Worm (Caenorhabditis elegans): ENCODE results near the gene ctbp-1.

Gene ctbp-1

ce11 chrX:5852113-5852512 lies 10.4 kb upstream of the ctbp-1 start:
- TF ChIP-seq dmd-4 (tag; optimal IDR thresholded peaks at IDR 0.05) (no peak), sma-3 (GFP tag; optimal IDR thresholded peaks at IDR 0.05) (no peak), ztf-1 (GFP tag; conservative IDR thresholded peaks at IDR 0.05) (no peak), peb-1 (tag; optimal IDR thresholded peaks at IDR 0.05) (no peak), C34F6.9 (tag; optimal IDR thresholded peaks at IDR 0.05) (no peak), nhr-23 (tag; optimal IDR thresholded peaks at IDR 0.05) (no peak), alr-1 (tag; optimal IDR thresholded peaks at IDR 0.05) (no peak), ZK546.5 (tag; optimal IDR thresholded peaks at IDR 0.05) (no peak), nhr-11 (tag; optimal IDR thresholded peaks at IDR 0.05) (no peak), lsy-2 (tag; optimal IDR thresholded peaks at IDR 0.05) (no peak), ama-1 (optimal IDR thresholded peaks at IDR 0.05) (no peak), gmeb-1 (tag; optimal IDR thresholded peaks at IDR 0.05) (no peak), mab-5 (tag; optimal IDR thresholded peaks at IDR 0.05) (no peak), ztf-4 (tag; optimal IDR thresholded peaks at IDR 0.05) (no peak)

ce11 chrX:5854163-5854451 lies 8.4 kb upstream of the ctbp-1 start, which contains the start of gene hog-1:
Gene hog-1 (minus strand): TSS chrX:5854263.
- TF ChIP-seq aly-2 (tag; optimal IDR thresholded peaks at IDR 0.05) (no peak), lin-13 (GFP tag; optimal IDR thresholded peaks at IDR 0.05) (no peak), alr-1 (tag; optimal IDR thresholded peaks at IDR 0.05) (no peak), unc-39 (tag; optimal IDR thresholded peaks at IDR 0.05) (no peak), nhr-11 (tag; optimal IDR thresholded peaks at IDR 0.05) (no peak)

DNA sequence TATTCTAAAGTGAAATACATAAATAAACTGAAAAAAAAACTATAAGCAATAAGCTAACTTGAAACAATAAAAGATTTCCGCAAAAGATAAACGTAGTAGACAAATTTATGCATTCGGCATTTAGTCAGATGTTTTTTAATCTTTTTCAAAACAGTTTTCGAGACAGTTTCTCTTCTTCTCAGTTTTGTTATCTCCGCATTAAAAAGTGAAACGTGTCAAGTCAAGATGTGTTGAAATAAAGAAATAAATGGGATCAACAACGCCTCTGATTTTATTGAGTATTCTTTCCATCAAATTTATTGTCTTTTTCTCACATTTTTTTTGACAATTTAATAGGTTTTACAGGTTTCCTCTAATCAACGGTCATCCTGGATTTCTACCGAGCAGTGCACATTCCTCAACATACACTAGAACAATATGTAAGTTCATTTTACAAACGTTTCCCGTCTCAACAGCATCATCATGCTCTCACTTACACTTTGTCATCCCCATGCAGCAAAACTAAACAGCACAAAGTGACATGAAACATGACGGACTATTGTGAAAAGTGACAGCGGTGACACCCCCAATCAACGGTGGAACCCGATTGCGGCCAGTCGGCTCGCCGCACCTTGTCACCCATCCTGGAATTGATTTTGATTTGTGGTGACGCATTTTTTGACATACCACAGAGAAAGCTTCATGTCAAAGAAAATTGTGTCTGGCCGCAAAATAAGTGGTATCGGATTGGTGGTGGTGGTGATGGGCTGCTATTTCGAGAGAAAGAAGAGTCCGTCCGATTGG lies 7.9 kb upstream of the ctbp-1 start:
- TF ChIP-seq sma-3 (GFP tag; optimal IDR thresholded peaks at IDR 0.05) (no peak), blmp-1 (tag; optimal IDR thresholded peaks at IDR 0.05; ENCODE audit: insufficient read depth) (peak; percentile 64), nhr-25 (tag; optimal IDR thresholded peaks at IDR 0.05) (peak; percentile 4)

- no peak for TF ChIP-seq mbf-1 (tag; optimal IDR thresholded peaks at IDR 0.05)
- no peak for TF ChIP-seq ceh-82 (tag; optimal IDR thresholded peaks at IDR 0.05)
- no peak for TF ChIP-seq nhr-6 (tag; optimal IDR thresholded peaks at IDR 0.05)
- no peak for TF ChIP-seq nhr-25 (tag; optimal IDR thresholded peaks at IDR 0.05)
- no peak for TF ChIP-seq elt-3 (tag; optimal IDR thresholded peaks at IDR 0.05)
- no peak for TF ChIP-seq nhr-237 (tag; optimal IDR thresholded peaks at IDR 0.05)
- TF ChIP-seq snpc-4 (tag; optimal IDR thresholded peaks at IDR 0.05) = no peak
Observed at ce11 chrX:5859161-5859560, 3.3 kb upstream of the ctbp-1 start.

ce11 chrX:5868030-5868429 lies 5.5 kb downstream of the ctbp-1 start:
- no peak for TF ChIP-seq R02D3.7 (tag; optimal IDR thresholded peaks at IDR 0.05)
- TF ChIP-seq peb-1 (tag; optimal IDR thresholded peaks at IDR 0.05) = no peak
- TF ChIP-seq nhr-10 (tag; optimal IDR thresholded peaks at IDR 0.05) = no peak
- TF ChIP-seq sma-3 (GFP tag; optimal IDR thresholded peaks at IDR 0.05) = no peak
- no peak for TF ChIP-seq mbf-1 (tag; optimal IDR thresholded peaks at IDR 0.05)
- TF ChIP-seq lin-39 (tag; optimal IDR thresholded peaks at IDR 0.05) = no peak
- TF ChIP-seq nhr-6 (tag; optimal IDR thresholded peaks at IDR 0.05) = no peak
- no peak for TF ChIP-seq elt-1 (tag; optimal IDR thresholded peaks at IDR 0.05)
- TF ChIP-seq mab-5 (tag; optimal IDR thresholded peaks at IDR 0.05) = no peak
- TF ChIP-seq nhr-77 (tag; optimal IDR thresholded peaks at IDR 0.05) = no peak
- TF ChIP-seq F13H6.1 (tag; optimal IDR thresholded peaks at IDR 0.05) = no peak
- TF ChIP-seq egl-27 (tag; optimal IDR thresholded peaks at IDR 0.05) = no peak
- no peak for TF ChIP-seq nhr-237 (tag; optimal IDR thresholded peaks at IDR 0.05)
- TF ChIP-seq ztf-11 (tag; optimal IDR thresholded peaks at IDR 0.05) = no peak
- TF ChIP-seq sem-4 (tag; optimal IDR thresholded peaks at IDR 0.05) = no peak

DNA sequence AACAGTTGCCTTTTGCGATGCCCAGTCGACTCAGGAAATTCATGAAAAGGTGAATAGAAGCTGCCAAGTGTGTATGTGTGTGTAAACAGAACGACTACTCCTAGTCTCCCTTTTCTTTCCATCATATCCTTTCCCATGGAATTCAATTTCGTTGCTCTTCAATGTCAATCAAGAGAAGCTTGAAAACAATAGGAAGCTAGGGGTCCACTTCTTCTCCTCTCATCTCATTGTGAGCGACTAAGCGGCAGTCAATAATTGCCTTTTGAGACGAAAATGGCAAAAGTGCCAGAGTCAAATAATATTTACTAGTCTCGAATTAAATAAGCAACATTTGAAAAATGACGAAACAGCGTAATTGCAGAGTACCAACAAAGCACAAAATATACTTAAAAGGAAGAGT lies 7.1 kb downstream of the ctbp-1 start:
- TF ChIP-seq nhr-129 (tag; optimal IDR thresholded peaks at IDR 0.05) = peak; percentile 1
- no peak for TF ChIP-seq ztf-1 (GFP tag; conservative IDR thresholded peaks at IDR 0.05)
- TF ChIP-seq unc-55 (GFP tag; optimal IDR thresholded peaks at IDR 0.05) = no peak
- no peak for TF ChIP-seq nhr-10 (tag; optimal IDR thresholded peaks at IDR 0.05)
- TF ChIP-seq C34F6.9 (tag; optimal IDR thresholded peaks at IDR 0.05) = no peak
- TF ChIP-seq skn-1 (tag; optimal IDR thresholded peaks at IDR 0.05) = no peak

All from whole organism, L2 larva.